Fruit fly (Drosophila melanogaster): ENCODE data around the gene GstD4.

DNA sequence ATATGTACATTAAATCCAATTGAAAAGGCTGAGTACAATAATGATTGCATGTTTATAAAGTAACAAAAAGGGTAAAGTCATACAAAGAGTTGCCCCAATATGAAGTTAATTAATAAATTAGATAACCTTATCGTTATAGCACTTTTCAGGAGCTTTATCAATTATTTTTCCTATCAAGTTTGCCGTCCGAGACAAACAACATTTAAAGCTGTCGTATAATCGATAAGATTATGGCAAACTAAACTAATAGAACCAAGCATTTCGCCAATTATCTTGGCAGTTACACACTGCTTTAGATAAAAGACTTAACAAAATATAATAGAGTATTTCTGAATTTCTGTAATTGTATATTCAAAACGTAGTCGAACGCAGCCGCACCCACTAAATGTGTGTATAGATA, 31.2 kb downstream of the GstD4 start:
- TF ChIP-seq CG11762 (GFP tag; optimal IDR thresholded peaks at IDR 0.05; ENCODE audit: insufficient read depth), result no peak
- no peak for TF ChIP-seq CG6854 (GFP tag; optimal IDR thresholded peaks at IDR 0.05)
